Fruit fly (Drosophila melanogaster) whole organism: Measurements from ENCODE around the gene Eip75B.

Experiments
- Dll ChIP-seq: fragments of >200 bp; optimal IDR thresholded peaks from 2 replicates; lab custom pipeline; 2017
- EcR ChIP-seq, 2 experiments: fragments of >200 bp; optimal IDR thresholded peaks; 2 replicates each; lab custom pipeline; 2017; ENCODE audit warnings: missing biosample characterization in 2 of 2, missing genetic modification characterization in 2 of 2, missing genetic modification reagents in 2 of 2
- pan ChIP-seq: fragments of >200 bp; optimal IDR thresholded peaks from 2 replicates; lab custom pipeline; 2017
- psq ChIP-seq: fragments of >200 bp; optimal IDR thresholded peaks from 2 replicates; lab custom pipeline; 2017
- usp ChIP-seq: fragments of >200 bp; optimal IDR thresholded peaks from 2 replicates; lab custom pipeline; 2017; ENCODE audit warnings: missing biosample characterization, missing genetic modification characterization, mixed read lengths

- no peak for TF ChIP-seq usp (GFP tag; lab: Kevin White, UChicago)
- no peak for TF ChIP-seq pan (lab: Kevin White, UChicago)
- TF ChIP-seq Dll (lab: Kevin White, UChicago), result no peak
- no peak for TF ChIP-seq EcR (GFP tag; optimal IDR thresholded peaks at IDR 0.05; lab: Kevin White, UChicago)
- TF ChIP-seq psq (lab: Kevin White, UChicago), result no peak
Measured at dm6 chr3L:17904593-17904992, 159.9 kb downstream of the Eip75B start.
